Fruit fly (Drosophila melanogaster): Measurements from ENCODE around the gene ScsbetaA.

Gene ScsbetaA

DNA sequence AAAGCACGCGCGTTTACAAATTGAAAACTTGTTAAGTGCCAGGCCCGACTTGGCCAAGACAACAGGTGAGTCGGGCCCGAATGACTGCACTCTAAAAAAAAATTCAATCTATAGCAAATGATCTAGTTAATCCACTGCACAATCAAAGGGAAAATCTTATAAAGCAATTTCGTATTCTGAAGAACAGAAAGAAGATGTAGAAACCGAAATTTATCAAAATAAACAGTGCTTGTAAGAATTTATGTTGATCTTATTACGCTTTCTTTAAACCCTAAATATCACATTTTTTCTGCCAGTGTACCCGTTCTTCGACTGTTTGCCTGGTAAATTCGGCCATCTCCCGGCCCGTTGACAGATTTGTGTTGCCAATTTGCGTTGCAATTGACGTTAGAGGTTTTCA is 41.8 kb upstream of the ScsbetaA start (continued):
- TF ChIP-seq Mrtf (GFP tag; IDR thresholded peaks at IDR 0.05): 0 out of 3 replicates have a peak, but pooled peaks have one; percentile 50
- TF ChIP-seq CG6689 (GFP tag; IDR thresholded peaks at IDR 0.05): peak; percentile 67
- no peak for TF ChIP-seq CG11085 (GFP tag; IDR thresholded peaks at IDR 0.05)
- peak; percentile 54 for TF ChIP-seq CG10267 (tag; optimal IDR thresholded peaks at IDR 0.05)
- peak; percentile 50; the same call in 1 of the 3 replicates for TF ChIP-seq CG2889 (GFP tag; IDR thresholded peaks at IDR 0.05)
- peak; percentile 72 for TF ChIP-seq CG13624 (GFP tag; optimal IDR thresholded peaks at IDR 0.05)
- no peak for TF ChIP-seq knrl (GFP tag; IDR thresholded peaks at IDR 0.05; ENCODE audit: partially characterized antibody)
- peak; percentile 58 for TF ChIP-seq fd3F (GFP tag; optimal IDR thresholded peaks at IDR 0.05)
- TF ChIP-seq CG2712 (tag; optimal IDR thresholded peaks at IDR 0.05): peak; percentile 68
- TF ChIP-seq CG12659 (GFP tag; optimal IDR thresholded peaks at IDR 0.05): peak; percentile 63
- TF ChIP-seq CG42726 (GFP tag; IDR thresholded peaks at IDR 0.05; ENCODE audit: partially characterized antibody): no peak
- peak; percentile 49 for TF ChIP-seq Nf-YC (tag; optimal IDR thresholded peaks at IDR 0.05)
- no peak for TF ChIP-seq Fer2 (tag; optimal IDR thresholded peaks at IDR 0.05)
- TF ChIP-seq Atf-2 (GFP tag; optimal IDR thresholded peaks at IDR 0.05): peak; percentile 33
- peak; percentile 3 for TF ChIP-seq eyg (GFP tag; optimal IDR thresholded peaks at IDR 0.05)
- TF ChIP-seq schlank (tag; optimal IDR thresholded peaks at IDR 0.05): no peak
- TF ChIP-seq esg (GFP tag; conservative IDR thresholded peaks at IDR 0.05): peak; percentile 57
- TF ChIP-seq Blimp-1 (GFP tag; optimal IDR thresholded peaks at IDR 0.05): peak; percentile 68
- peak; percentile 85 for TF ChIP-seq Drgx (GFP tag; IDR thresholded peaks at IDR 0.05)
- TF ChIP-seq Atf3 (GFP tag; optimal IDR thresholded peaks at IDR 0.05): peak; percentile 35
- no peak for TF ChIP-seq CG11696 (GFP tag; IDR thresholded peaks at IDR 0.05)
- TF ChIP-seq B-H1 (GFP tag; IDR thresholded peaks at IDR 0.05): peak; percentile 46; the same call in 2 of the 3 replicates
- TF ChIP-seq prd (optimal IDR thresholded peaks at IDR 0.05): no peak
- TF ChIP-seq prd (GFP tag; IDR thresholded peaks at IDR 0.05): peak; percentile 75
- TF ChIP-seq TFAM (GFP tag; optimal IDR thresholded peaks at IDR 0.05): no peak
- peak; percentile 60 for TF ChIP-seq lmd (GFP tag; IDR thresholded peaks at IDR 0.05)
- TF ChIP-seq CG10431 (GFP tag; optimal IDR thresholded peaks at IDR 0.05): no peak
- no peak for TF ChIP-seq CG11723 (GFP tag; optimal IDR thresholded peaks at IDR 0.05)
- TF ChIP-seq CG11504 (tag; optimal IDR thresholded peaks at IDR 0.05): peak; percentile 82
- peak; percentile 53 for TF ChIP-seq Hsf (GFP tag; optimal IDR thresholded peaks at IDR 0.05)
- TF ChIP-seq Atf6 (GFP tag; IDR thresholded peaks at IDR 0.05): peak; percentile 69; the same call in 1 of the 2 replicates
- peak; percentile 66 for TF ChIP-seq CG10209 (GFP tag; optimal IDR thresholded peaks at IDR 0.05)
- TF ChIP-seq CG8388 (GFP tag; optimal IDR thresholded peaks at IDR 0.05): peak; percentile 56
- TF ChIP-seq Max (GFP tag; optimal IDR thresholded peaks at IDR 0.05): peak; percentile 38
- TF ChIP-seq zfh2 (GFP tag; optimal IDR thresholded peaks at IDR 0.05): peak; percentile 42
- no peak for TF ChIP-seq Dip2 (GFP tag; IDR thresholded peaks at IDR 0.05)
- 0 out of 2 replicates have a peak, but pooled peaks have one; percentile 6 for TF ChIP-seq CG6272 (GFP tag; IDR thresholded peaks at IDR 0.05)
- peak; percentile 51 for TF ChIP-seq CG9437 (GFP tag; optimal IDR thresholded peaks at IDR 0.05)
- TF ChIP-seq CG18764 (GFP tag; optimal IDR thresholded peaks at IDR 0.05): peak; percentile 21
- TF ChIP-seq Nf-YA (GFP tag; IDR thresholded peaks at IDR 0.05): peak; percentile 28; the same call in 1 of the 2 replicates
- TF ChIP-seq H15 (GFP tag; IDR thresholded peaks at IDR 0.05): 0 out of 3 replicates have a peak, but pooled peaks have one; percentile 45
- no peak for TF ChIP-seq ftz-f1 (GFP tag; optimal IDR thresholded peaks at IDR 0.05)
- TF ChIP-seq CG7786 (GFP tag; optimal IDR thresholded peaks at IDR 0.05): peak; percentile 71
- TF ChIP-seq br (optimal IDR thresholded peaks at IDR 0.05): no peak
- TF ChIP-seq Gsc (GFP tag; IDR thresholded peaks at IDR 0.05): no peak
- peak; percentile 75 for TF ChIP-seq shn (GFP tag; optimal IDR thresholded peaks at IDR 0.05)
- peak; percentile 66 for TF ChIP-seq Meics (GFP tag; optimal IDR thresholded peaks at IDR 0.05)
- no peak for TF ChIP-seq Hey (tag; optimal IDR thresholded peaks at IDR 0.05)
- peak; percentile 43 for TF ChIP-seq CG4820 (GFP tag; optimal IDR thresholded peaks at IDR 0.05)
- no peak for TF ChIP-seq CG11560 (tag; IDR thresholded peaks at IDR 0.05)
- TF ChIP-seq CG6654 (GFP tag; optimal IDR thresholded peaks at IDR 0.05): no peak
- peak; percentile 71 for TF ChIP-seq CG14441 (GFP tag; IDR thresholded peaks at IDR 0.05)
